Fruit fly (Drosophila melanogaster) whole organism, embryonic: ENCODE measurements around the gene srp.

Source experiments
- B-H2 ChIP-seq: fragments of 200-800 bp; sonication (Bioruptor generic); optimal IDR thresholded peaks from 2 replicates; lab custom pipeline; 2018; ENCODE audit warnings: missing biosample characterization, mild to moderate bottlenecking, missing genetic modification characterization
- C15 ChIP-seq: fragments of 200-800 bp; sonication (Bioruptor generic); IDR thresholded peaks from 3 replicates; pipeline ENCODE4 v1.3.6; 2022; ENCODE audit warnings: missing biosample characterization, missing genetic modification characterization
- CG10209 ChIP-seq: fragments of 200-800 bp; sonication (Bioruptor generic); optimal IDR thresholded peaks from 3 replicates; lab custom pipeline; 2017; ENCODE audit warnings: missing biosample characterization, mild to moderate bottlenecking, missing genetic modification characterization, missing genetic modification reagents
- CG10431 ChIP-seq: fragments of 200-800 bp; sonication (Bioruptor generic); optimal IDR thresholded peaks from 3 replicates; lab custom pipeline; 2018; ENCODE audit warnings: missing biosample characterization, mild to moderate bottlenecking, missing genetic modification characterization
- CG10543 ChIP-seq: fragments of 200-800 bp; sonication (Bioruptor generic); optimal IDR thresholded peaks from 3 replicates; lab custom pipeline; 2017; ENCODE audit warnings: missing biosample characterization, mild to moderate bottlenecking, missing genetic modification characterization, moderate library complexity
- CG10654 ChIP-seq: fragments of 200-800 bp; sonication (Bioruptor generic); optimal IDR thresholded peaks from 2 replicates; lab custom pipeline; 2016; ENCODE audit warnings: missing biosample characterization, missing genetic modification characterization
- CG11247 ChIP-seq: fragments of 200-800 bp; sonication (Bioruptor generic); IDR thresholded peaks from 2 replicates; pipeline ENCODE4 v1.3.6; 2022; ENCODE audit warnings: missing biosample characterization, missing genetic modification characterization
- CG12104 ChIP-seq: fragments of 200-800 bp; sonication (Bioruptor generic); optimal IDR thresholded peaks from 3 replicates; lab custom pipeline; 2016; ENCODE audit warnings: missing biosample characterization, missing genetic modification characterization
- CG12155 ChIP-seq: fragments of 200-800 bp; sonication (Bioruptor generic); optimal IDR thresholded peaks from 3 replicates; lab custom pipeline; 2016; ENCODE audit warnings: missing biosample characterization, missing genetic modification characterization
- CG12942 ChIP-seq: fragments of 200-800 bp; sonication (Bioruptor generic); optimal IDR thresholded peaks from 3 replicates; lab custom pipeline; 2016; ENCODE audit warnings: missing biosample characterization, missing genetic modification characterization
- CG13287 ChIP-seq: fragments of 200-800 bp; sonication (Bioruptor generic); IDR thresholded peaks from 2 replicates; pipeline ENCODE4 v1.3.6; 2022; ENCODE audit warnings: missing biosample characterization, missing genetic modification characterization; ENCODE audit not compliant: partially characterized antibody
- CG13775 ChIP-seq: fragments of 200-800 bp; sonication (Bioruptor generic); optimal IDR thresholded peaks from 3 replicates; lab custom pipeline; 2017; ENCODE audit warnings: missing biosample characterization, mild to moderate bottlenecking, missing genetic modification characterization
- CG16863 ChIP-seq: fragments of 200-800 bp; sonication (Bioruptor generic); optimal IDR thresholded peaks from 3 replicates; lab custom pipeline; 2016; ENCODE audit warnings: missing biosample characterization, missing genetic modification characterization
- CG17328 ChIP-seq: fragments of 200-800 bp; sonication (Bioruptor generic); IDR thresholded peaks from 2 replicates; pipeline ENCODE4 v1.3.6; 2022; ENCODE audit warnings: missing biosample characterization, missing genetic modification characterization
- CG17829 ChIP-seq: fragments of 200-800 bp; optimal IDR thresholded peaks from 2 replicates; lab custom pipeline; 2019; ENCODE audit warnings: missing biosample characterization, mild to moderate bottlenecking, missing genetic modification characterization, moderate library complexity
- CG18011 ChIP-seq: fragments of 200-800 bp; sonication (Bioruptor generic); optimal IDR thresholded peaks from 2 replicates; lab custom pipeline; 2017; ENCODE audit warnings: missing biosample characterization, missing genetic modification characterization, mild to moderate bottlenecking, moderate library complexity, missing genotype
- CG18619 ChIP-seq: fragments of 200-800 bp; sonication (Bioruptor generic); optimal IDR thresholded peaks from 3 replicates; lab custom pipeline; 2017; ENCODE audit warnings: missing biosample characterization, mild to moderate bottlenecking, missing genetic modification characterization
- CG2129 ChIP-seq: fragments of 200-800 bp; sonication (Bioruptor generic); IDR thresholded peaks from 2 replicates; pipeline ENCODE4 v1.3.6; 2022; ENCODE audit warnings: missing biosample characterization, missing genetic modification characterization; ENCODE audit not compliant: partially characterized antibody
- CG32767 ChIP-seq: fragments of 200-800 bp; sonication (Bioruptor generic); IDR thresholded peaks from 2 replicates; pipeline ENCODE4 v1.3.6; 2022; ENCODE audit warnings: missing biosample characterization, missing genetic modification characterization
- CG3995 ChIP-seq: fragments of 200-800 bp; sonication (Bioruptor generic); optimal IDR thresholded peaks from 3 replicates; lab custom pipeline; 2016; ENCODE audit warnings: missing biosample characterization, missing genetic modification characterization
- CG4404 ChIP-seq: fragments of 200-800 bp; sonication (Bioruptor generic); IDR thresholded peaks from 2 replicates; pipeline ENCODE4 v1.3.6; 2022; ENCODE audit warnings: missing biosample characterization, missing genetic modification characterization
- CG5245 ChIP-seq: fragments of 200-800 bp; sonication (Bioruptor generic); optimal IDR thresholded peaks from 3 replicates; lab custom pipeline; 2016; ENCODE audit warnings: missing biosample characterization, missing genetic modification characterization
- CG6654 ChIP-seq: fragments of 200-800 bp; sonication (Bioruptor generic); optimal IDR thresholded peaks from 2 replicates; lab custom pipeline; 2017; ENCODE audit warnings: missing biosample characterization, mild to moderate bottlenecking, missing genetic modification characterization
- CG7987 ChIP-seq: fragments of 200-800 bp; sonication (Bioruptor generic); optimal IDR thresholded peaks from 2 replicates; lab custom pipeline; 2018; ENCODE audit warnings: missing biosample characterization, mild to moderate bottlenecking, missing genetic modification characterization, moderate library complexity
- CG8924 ChIP-seq: fragments of 200-800 bp; optimal IDR thresholded peaks from 3 replicates; lab custom pipeline; 2019; ENCODE audit warnings: missing biosample characterization, mild to moderate bottlenecking, missing genetic modification characterization, moderate library complexity
- D19B ChIP-seq: fragments of 200-800 bp; sonication (Bioruptor generic); optimal IDR thresholded peaks from 2 replicates; lab custom pipeline; 2017; ENCODE audit warnings: missing biosample characterization, mild to moderate bottlenecking, missing genetic modification characterization
- Dbx ChIP-seq: fragments of 200-800 bp; sonication (Bioruptor generic); IDR thresholded peaks from 3 replicates; pipeline ENCODE4 v1.3.6; 2022; ENCODE audit warnings: missing biosample characterization, missing genetic modification characterization
- Elba2 ChIP-seq: fragments of 200-800 bp; sonication (Bioruptor generic); optimal IDR thresholded peaks from 3 replicates; lab custom pipeline; 2016; ENCODE audit warnings: missing biosample characterization, missing genetic modification characterization
- Fer3 ChIP-seq: fragments of 200-800 bp; sonication (Bioruptor generic); optimal IDR thresholded peaks from 2 replicates; lab custom pipeline; 2018; ENCODE audit warnings: missing biosample characterization, mild to moderate bottlenecking, missing genetic modification characterization, moderate library complexity
- Gsc ChIP-seq: fragments of 200-800 bp; sonication (Bioruptor generic); IDR thresholded peaks from 2 replicates; pipeline ENCODE4 v1.3.6; 2022; ENCODE audit warnings: missing biosample characterization, missing genetic modification characterization
- HLH3B ChIP-seq: fragments of 200-800 bp; sonication (Bioruptor generic); IDR thresholded peaks from 2 replicates; pipeline ENCODE4 v1.3.6; 2022; ENCODE audit warnings: missing biosample characterization, missing genetic modification characterization
- Hmr ChIP-seq: fragments of 200-800 bp; sonication (Bioruptor generic); optimal IDR thresholded peaks from 3 replicates; lab custom pipeline; 2017; ENCODE audit warnings: mild to moderate bottlenecking, missing biosample characterization, missing genetic modification reagents, missing genetic modification characterization
- Hr3 ChIP-seq: fragments of 200-800 bp; sonication (Bioruptor generic); optimal IDR thresholded peaks from 3 replicates; lab custom pipeline; 2016; ENCODE audit warnings: missing biosample characterization, missing genetic modification characterization
- Hr51 ChIP-seq, 2 experiments: fragments of 200-800 bp; sonication (Bioruptor generic); optimal IDR thresholded peaks; 2 replicates in 1 of 2; 3 replicates in 1 of 2; lab custom pipeline; 2016 to 2018; ENCODE audit warnings: missing biosample characterization in 2 of 2, missing genetic modification characterization in 2 of 2, mild to moderate bottlenecking in 1 of 2, moderate library complexity in 1 of 2
- Nf-YA ChIP-seq: fragments of 200-800 bp; sonication (Bioruptor generic); IDR thresholded peaks from 2 replicates; pipeline ENCODE4 v1.3.6; 2022; ENCODE audit warnings: missing biosample characterization, missing genetic modification characterization
- Poxn ChIP-seq: fragments of 200-800 bp; sonication (Bioruptor generic); IDR thresholded peaks from 2 replicates; pipeline ENCODE4 v1.3.6; 2022; ENCODE audit warnings: missing biosample characterization, missing genetic modification characterization
- ab ChIP-seq: fragments of 200-800 bp; sonication (Bioruptor generic); optimal IDR thresholded peaks from 2 replicates; lab custom pipeline; 2016; ENCODE audit warnings: missing biosample characterization, missing genetic modification characterization
- az2 ChIP-seq: fragments of 200-800 bp; sonication (Bioruptor generic); optimal IDR thresholded peaks from 3 replicates; lab custom pipeline; 2016; ENCODE audit warnings: missing biosample characterization, missing genetic modification characterization
- danr ChIP-seq: fragments of 200-800 bp; sonication (Bioruptor generic); IDR thresholded peaks from 2 replicates; pipeline ENCODE4 v1.3.6; 2022; ENCODE audit warnings: missing biosample characterization, missing genetic modification characterization
- dpn ChIP-seq, 2 experiments: fragments of 200-800 bp; sonication (Bioruptor generic); optimal IDR thresholded peaks; 3 replicates each; lab custom pipeline; 2016; ENCODE audit warnings: missing biosample characterization in 2 of 2, missing genetic modification characterization in 2 of 2
- eyg ChIP-seq: fragments of 200-800 bp; sonication (Bioruptor generic); optimal IDR thresholded peaks from 3 replicates; lab custom pipeline; 2016; ENCODE audit warnings: missing biosample characterization, missing genetic modification characterization
- gfzf ChIP-seq: fragments of 200-800 bp; sonication (Bioruptor generic); optimal IDR thresholded peaks from 2 replicates; lab custom pipeline; 2016; ENCODE audit warnings: missing biosample characterization, mild to moderate bottlenecking, missing genetic modification characterization, moderate library complexity
- hkb ChIP-seq, 2 experiments: fragments of 200-800 bp in 1 of 2; fragments of >200 bp in 1 of 2; sonication (Bioruptor generic) in 1 of 2; IDR thresholded peaks in 1 of 2; optimal IDR thresholded peaks in 1 of 2; 2 replicates each; pipeline versions ENCODE4 v1.3.6 to Lab custom; 2017 to 2022; ENCODE audit warnings: missing biosample characterization in 1 of 2, missing genetic modification characterization in 1 of 2
- insv ChIP-seq, 2 experiments: fragments of 200-800 bp; sonication (Bioruptor generic); optimal IDR thresholded peaks; 3 replicates each; lab custom pipeline; 2016 to 2018; ENCODE audit warnings: missing biosample characterization in 2 of 2, missing genetic modification characterization in 2 of 2
- nau ChIP-seq: fragments of 200-800 bp; sonication (Bioruptor generic); optimal IDR thresholded peaks from 3 replicates; lab custom pipeline; 2017; ENCODE audit warnings: missing biosample characterization, mild to moderate bottlenecking, missing genetic modification characterization, missing genetic modification reagents
- scrt ChIP-seq: fragments of 200-800 bp; sonication (Bioruptor generic); optimal IDR thresholded peaks from 2 replicates; lab custom pipeline; 2018; ENCODE audit warnings: missing biosample characterization, mild to moderate bottlenecking, missing genetic modification characterization, moderate library complexity
- sqz ChIP-seq: fragments of 200-800 bp; sonication (Bioruptor generic); optimal IDR thresholded peaks from 3 replicates; lab custom pipeline; 2018; ENCODE audit warnings: missing biosample characterization, mild to moderate bottlenecking, missing genetic modification characterization
- ttk ChIP-seq: fragments of 200-800 bp; sonication (Bioruptor generic); IDR thresholded peaks from 2 replicates; pipeline ENCODE4 v2.1.2; 2022; ENCODE audit warnings: missing biosample characterization, missing genetic modification characterization
- tx ChIP-seq: fragments of 200-800 bp; sonication (Bioruptor generic); optimal IDR thresholded peaks from 2 replicates; lab custom pipeline; 2016; ENCODE audit warnings: missing biosample characterization, missing genetic modification characterization
- usp ChIP-seq: fragments of >200 bp; optimal IDR thresholded peaks from 2 replicates; lab custom pipeline; 2017; ENCODE audit warnings: missing biosample characterization, missing genetic modification characterization
- zf30C ChIP-seq: fragments of 200-800 bp; sonication (Bioruptor generic); optimal IDR thresholded peaks from 3 replicates; lab custom pipeline; 2018; ENCODE audit warnings: missing biosample characterization, mild to moderate bottlenecking, missing genetic modification characterization

The srp gene

dm6 chr3R:15973488-15973975 lies 12.4 kb upstream of the srp start (continued):
- TF ChIP-seq nau (GFP tag; lab: Kevin White, UChicago) (no peak), C15 (GFP tag; lab: Robert Waterston, UW) (no peak), CG17829 (no peak), CG11247 (GFP tag; lab: Robert Waterston, UW) (no peak), gfzf (GFP tag; lab: Kevin White, UChicago) (no peak), CG12155 (GFP tag; lab: Kevin White, UChicago) (no peak), CG13287 (GFP tag; lab: Robert Waterston, UW) (no peak), Gsc (no peak), Nf-YA (GFP tag; lab: Robert Waterston, UW) (no peak), CG8924 (tag; lab: Kevin White, UChicago) (peak; percentile 35), eyg (no peak), HLH3B (GFP tag; lab: Robert Waterston, UW) (no peak), CG13775 (GFP tag; lab: Kevin White, UChicago) (no peak), zf30C (GFP tag; lab: Kevin White, UChicago) (no peak), danr (GFP tag; lab: Robert Waterston, UW) (no peak), CG18619 (no peak), usp (GFP tag; lab: Kevin White, UChicago) (no peak), CG32767 (no peak), CG12942 (no peak), B-H2 (GFP tag; lab: Kevin White, UChicago) (peak; percentile 2), hkb (optimal IDR thresholded peaks at IDR 0.05; lab: Kevin White, UChicago) (no peak), hkb (GFP tag; IDR thresholded peaks at IDR 0.05; lab: Robert Waterston, UW) (no peak), CG6654 (GFP tag; lab: Kevin White, UChicago) (peak; percentile 96), Fer3 (tag; lab: Kevin White, UChicago) (no peak), Dbx (GFP tag; lab: Robert Waterston, UW) (no peak), Hr51 (GFP tag; optimal IDR thresholded peaks at IDR 0.05; lab: Kevin White, UChicago) (no peak), tx (no peak), Elba2 (GFP tag; lab: Kevin White, UChicago) (peak; percentile 91), ttk (GFP tag; lab: Robert Waterston, UW) (no peak), CG4404 (GFP tag; lab: Robert Waterston, UW) (no peak), dpn (GFP tag; optimal IDR thresholded peaks at IDR 0.05; lab: Kevin White, UChicago) (peak in 1 of 2 experiments; percentile 1), ab (GFP tag; lab: Kevin White, UChicago) (no peak), CG10654 (no peak), CG12104 (GFP tag; lab: Kevin White, UChicago) (no peak), Hmr (GFP tag; lab: Kevin White, UChicago) (peak; percentile 22), sqz (GFP tag; lab: Kevin White, UChicago) (peak; percentile 10), scrt (GFP tag; lab: Kevin White, UChicago) (no peak), CG5245 (GFP tag; lab: Kevin White, UChicago) (no peak), CG10543 (GFP tag; lab: Kevin White, UChicago) (peak; percentile 69), az2 (GFP tag; lab: Kevin White, UChicago) (no peak), CG16863 (GFP tag; lab: Kevin White, UChicago) (no peak), CG18011 (GFP tag; lab: Kevin White, UChicago) (peak; percentile 99), insv (GFP tag; optimal IDR thresholded peaks at IDR 0.05; lab: Kevin White, UChicago) (peak in 1 of 2 experiments; percentile 55), CG2129 (GFP tag; lab: Robert Waterston, UW) (no peak), CG3995 (no peak), CG10431 (GFP tag; lab: Kevin White, UChicago) (peak; percentile 32), Hr3 (no peak), CG10209 (no peak), CG17328 (no peak), CG7987 (GFP tag; lab: Kevin White, UChicago) (peak; percentile 62), Poxn (no peak), D19B (GFP tag; lab: Kevin White, UChicago) (no peak)
